Worm (Caenorhabditis elegans) whole organism, L4 larva: ENCODE measurements around the gene M04D8.4.

ENCODE experiments used
- R02D3.7 ChIP-seq: fragments of 150-350 bp; sonication (generic microtip); optimal IDR thresholded peaks from 3 replicates; lab custom pipeline; 2014; ENCODE audit warnings: missing biosample characterization, missing genetic modification characterization
- ama-1 ChIP-seq: fragments of 150-350 bp; optimal IDR thresholded peaks from 2 replicates; lab custom pipeline; 2014; ENCODE audit warnings: inconsistent platforms, mixed read lengths
- ces-1 ChIP-seq: fragments of 150-350 bp; sonication (generic microtip); optimal IDR thresholded peaks from 4 replicates; lab custom pipeline; 2014; ENCODE audit warnings: missing biosample characterization, missing genetic modification reagents, missing genetic modification characterization
- daf-16 ChIP-seq, 3 experiments: sonication (generic microtip); optimal IDR thresholded peaks; 2 replicates each; lab custom pipeline; 2016 to 2017; ENCODE audit warnings: missing genetic modification characterization in 3 of 3, missing genetic modification reagents in 3 of 3, mild to moderate bottlenecking in 2 of 3, missing compliant biosample characterization in 2 of 3, missing biosample characterization in 1 of 3, moderate library complexity in 1 of 3
- lin-1 ChIP-seq: fragments of 200-800 bp; sonication (Bioruptor generic); IDR thresholded peaks from 2 replicates; pipeline ENCODE4 v1.3.6; 2022; ENCODE audit warnings: missing genetic modification reagents, missing genetic modification characterization, missing compliant biosample characterization
- pqm-1 ChIP-seq: sonication (generic microtip); optimal IDR thresholded peaks from 2 replicates; lab custom pipeline; 2017; ENCODE audit warnings: missing biosample characterization, missing genetic modification characterization
- rbr-2 ChIP-seq: sonication (generic microtip); optimal IDR thresholded peaks from 2 replicates; lab custom pipeline; 2016; ENCODE audit warnings: missing genotype, missing genetic modification characterization, missing compliant biosample characterization
- snpc-4 ChIP-seq: fragments of 150-350 bp; optimal IDR thresholded peaks from 2 replicates; lab custom pipeline; 2014; ENCODE audit warnings: missing biosample characterization, missing genetic modification characterization
- unc-130 ChIP-seq: sonication (generic microtip); optimal IDR thresholded peaks from 2 replicates; lab custom pipeline; 2016; ENCODE audit warnings: missing genetic modification reagents, missing genetic modification characterization, missing compliant biosample characterization
- unc-39 ChIP-seq: sonication (generic microtip); optimal IDR thresholded peaks from 2 replicates; lab custom pipeline; 2017; ENCODE audit warnings: missing biosample characterization, missing genetic modification characterization
- zag-1 ChIP-seq: fragments of 150-350 bp; optimal IDR thresholded peaks from 2 replicates; lab custom pipeline; 2014; ENCODE audit warnings: missing biosample characterization, missing genetic modification characterization
- zip-11 ChIP-seq: fragments of 200-800 bp; sonication (Bioruptor generic); IDR thresholded peaks from 2 replicates; pipeline ENCODE4 v1.3.6; 2022; ENCODE audit warnings: missing genetic modification characterization, missing compliant biosample characterization
- ztf-11 ChIP-seq: fragments of 150-350 bp; optimal IDR thresholded peaks from 2 replicates; lab custom pipeline; 2014; ENCODE audit warnings: missing biosample characterization, missing genetic modification characterization

DNA sequence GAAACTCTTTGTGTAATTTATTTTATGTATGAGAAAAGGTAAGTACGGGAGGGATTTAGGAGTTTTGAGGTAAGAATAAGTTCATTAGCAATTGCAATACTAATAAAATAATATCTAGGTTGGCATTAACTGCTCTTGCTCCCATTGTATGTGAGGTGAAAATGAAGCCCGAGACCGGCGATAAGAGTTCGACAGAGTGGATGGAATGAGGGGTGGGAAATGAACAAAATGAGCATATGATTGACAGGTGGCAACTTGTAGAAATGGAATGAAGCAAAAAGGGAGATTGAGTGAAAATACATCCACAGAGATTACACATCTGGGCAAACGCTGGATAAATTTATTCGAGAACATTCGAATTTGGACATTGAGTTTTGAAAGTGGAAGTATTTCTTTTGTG lies 48.3 kb upstream of the M04D8.4 start:
- TF ChIP-seq pqm-1 (tag; lab: Kevin White, UChicago) (no peak), daf-16 (GFP tag; optimal IDR thresholded peaks at IDR 0.05; lab: Kevin White, UChicago) (no peak), daf-16 (tag; optimal IDR thresholded peaks at IDR 0.05; lab: Kevin White, UChicago) (no peak), rbr-2 (tag; lab: Kevin White, UChicago) (no peak), zip-11 (GFP tag; lab: Robert Waterston, UW) (no peak), ces-1 (GFP tag; lab: Kevin White, UChicago) (no peak), unc-39 (tag; lab: Kevin White, UChicago) (no peak), ama-1 (no peak), lin-1 (GFP tag; lab: Robert Waterston, UW) (no peak), snpc-4 (tag; lab: Kevin White, UChicago) (no peak), zag-1 (no peak), R02D3.7 (tag; lab: Kevin White, UChicago) (no peak), ztf-11 (tag; lab: Kevin White, UChicago) (no peak), unc-130 (GFP tag; lab: Kevin White, UChicago) (no peak)
